Worm (Caenorhabditis elegans): Measurements from ENCODE around the gene E02C12.8.

- no peak for TF ChIP-seq ztf-23 (GFP tag; IDR thresholded peaks at IDR 0.05)
- no peak for TF ChIP-seq ref-1 (GFP tag; conservative IDR thresholded peaks at IDR 0.05)
- no peak for TF ChIP-seq flt-1 (GFP tag; IDR thresholded peaks at IDR 0.05)
Observed at ce11 chrV:9414516-9414915, 41.1 kb upstream of the E02C12.8 start, which contains the start of gene F36D4.4.
